Worm (Caenorhabditis elegans) whole organism, early embryonic: ENCODE data around the gene F58F9.6.

ENCODE experiments used
- F13C5.2 ChIP-seq: sonication (generic microtip); optimal IDR thresholded peaks from 2 replicates; lab custom pipeline; 2017; ENCODE audit warnings: mild to moderate bottlenecking, missing genetic modification characterization, inconsistent platforms, missing compliant biosample characterization
- ama-1 ChIP-seq: fragments of 150-350 bp; optimal IDR thresholded peaks from 2 replicates; lab custom pipeline; 2014
- ceh-36 ChIP-seq: sonication (generic microtip); optimal IDR thresholded peaks from 2 replicates; lab custom pipeline; 2016; ENCODE audit warnings: missing genetic modification characterization, inconsistent platforms, missing compliant biosample characterization
- ets-7 ChIP-seq: sonication (generic microtip); optimal IDR thresholded peaks from 2 replicates; lab custom pipeline; 2016; ENCODE audit warnings: missing genotype, missing genetic modification characterization, missing compliant biosample characterization
- flt-1 ChIP-seq: fragments of 200-800 bp; sonication (Bioruptor generic); IDR thresholded peaks from 2 replicates; pipeline ENCODE4 v1.3.6; 2022; ENCODE audit warnings: missing genetic modification characterization, missing compliant biosample characterization
- hmbx-1 ChIP-seq: sonication (generic microtip); optimal IDR thresholded peaks from 2 replicates; lab custom pipeline; 2016; ENCODE audit warnings: mild to moderate bottlenecking, missing genetic modification characterization, missing compliant biosample characterization
- hmg-4 ChIP-seq: fragments of 200-800 bp; sonication (Bioruptor generic); optimal IDR thresholded peaks from 2 replicates; lab custom pipeline; 2018; ENCODE audit warnings: mild to moderate bottlenecking, missing genetic modification characterization, missing compliant biosample characterization
- hnd-1 ChIP-seq: sonication (generic microtip); optimal IDR thresholded peaks from 2 replicates; lab custom pipeline; 2016; ENCODE audit warnings: missing genetic modification characterization, missing compliant biosample characterization
- pes-1 ChIP-seq: fragments of 200-800 bp; sonication (Bioruptor generic); IDR thresholded peaks from 2 replicates; pipeline ENCODE4 v1.3.6; 2022; ENCODE audit warnings: missing genetic modification reagents, missing genetic modification characterization, missing compliant biosample characterization
- scrt-1 ChIP-seq: fragments of 200-800 bp; sonication (Bioruptor generic); IDR thresholded peaks from 2 replicates; pipeline ENCODE4 v1.3.6; 2022; ENCODE audit warnings: missing genetic modification characterization, missing compliant biosample characterization
- sea-1 ChIP-seq: fragments of 200-800 bp; sonication (Bioruptor generic); conservative IDR thresholded peaks from 2 replicates; pipeline ENCODE4 v1.3.6; 2022; ENCODE audit warnings: missing genetic modification characterization, missing compliant biosample characterization
- tbx-11 ChIP-seq: fragments of 200-800 bp; sonication (Bioruptor generic); IDR thresholded peaks from 2 replicates; pipeline ENCODE4 v1.3.6; 2022; ENCODE audit warnings: missing genetic modification characterization, missing compliant biosample characterization
- tbx-37 ChIP-seq: fragments of 200-800 bp; sonication (Bioruptor generic); conservative IDR thresholded peaks from 2 replicates; pipeline ENCODE4 v1.3.6; 2022; ENCODE audit warnings: missing genetic modification reagents, missing genetic modification characterization, missing compliant biosample characterization
- tra-4 ChIP-seq: sonication (generic microtip); optimal IDR thresholded peaks from 2 replicates; lab custom pipeline; 2017; ENCODE audit warnings: missing genetic modification characterization, missing compliant biosample characterization

DNA sequence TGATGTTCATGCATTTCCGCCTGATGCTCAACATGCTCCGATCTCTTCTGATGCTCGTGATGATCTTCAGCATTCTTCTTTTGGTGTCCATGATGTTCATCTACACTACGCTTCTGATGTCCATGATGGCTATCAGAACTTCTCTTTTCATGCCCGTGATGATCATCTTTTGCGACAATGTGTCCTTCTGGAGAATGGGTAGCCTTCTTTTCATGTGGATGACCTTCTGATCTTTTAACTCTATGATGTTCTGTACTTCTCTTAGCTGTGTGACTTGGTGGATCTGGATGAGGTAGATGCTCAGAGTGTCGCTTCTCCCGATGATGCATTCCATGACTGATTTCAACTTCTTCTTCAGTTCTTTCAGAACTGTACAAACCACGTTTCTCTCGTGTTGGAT, 21.6 kb upstream of the F58F9.6 start:
- TF ChIP-seq pes-1 (GFP tag; lab: Robert Waterston, UW) (no peak), tbx-37 (GFP tag; lab: Robert Waterston, UW) (no peak), ama-1 (lab: Kevin White, UChicago) (no peak), hmbx-1 (tag; lab: Kevin White, UChicago) (no peak), ets-7 (tag; lab: Kevin White, UChicago) (no peak), F13C5.2 (tag; lab: Kevin White, UChicago) (no peak), ceh-36 (tag; lab: Kevin White, UChicago) (no peak), sea-1 (GFP tag; lab: Robert Waterston, UW) (no peak), tbx-11 (no peak), scrt-1 (no peak), flt-1 (GFP tag; lab: Robert Waterston, UW) (no peak), tra-4 (tag; lab: Kevin White, UChicago) (no peak), hnd-1 (no peak), hmg-4 (GFP tag; lab: Kevin White, UChicago) (no peak)
